Fruit fly (Drosophila melanogaster): Measurements from ENCODE around the gene CG9281.

CG9281 gene

DNA sequence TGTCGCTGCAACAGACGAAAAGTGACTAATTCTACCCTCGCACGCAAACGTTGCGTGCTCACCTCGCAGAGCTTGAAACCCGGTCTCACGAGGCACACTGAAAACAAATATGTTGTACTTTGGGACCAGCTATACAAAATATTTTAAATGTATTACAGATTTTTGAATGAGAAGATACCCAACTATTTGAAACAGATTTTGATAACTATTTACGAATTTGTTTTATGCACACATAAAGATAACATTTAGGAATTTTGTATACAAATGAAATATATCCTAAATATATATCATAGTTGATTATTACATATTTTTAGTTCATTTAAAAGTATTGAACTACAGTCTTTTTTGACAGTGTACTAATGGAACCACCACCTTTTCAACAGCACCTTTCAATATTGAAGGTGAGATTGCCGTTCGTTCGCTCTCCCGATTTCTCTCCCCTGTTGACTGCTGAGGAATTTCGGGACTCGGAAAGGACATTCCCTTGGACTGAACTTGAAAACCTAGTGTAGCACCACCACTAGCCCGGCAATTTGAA, 39.2 kb downstream of the CG9281 start, which contains the start of gene CG15646 (continued):
- TF ChIP-seq Sox102F (GFP tag; optimal IDR thresholded peaks at IDR 0.05) (peak; percentile 49), Sox14 (GFP tag; optimal IDR thresholded peaks at IDR 0.05) (peak; percentile 43), Gug (GFP tag; IDR thresholded peaks at IDR 0.05) (0 out of 2 replicates have a peak, but pooled peaks have one; percentile 23), Sox15 (GFP tag; optimal IDR thresholded peaks at IDR 0.05) (peak; percentile 56), CG6808 (GFP tag; optimal IDR thresholded peaks at IDR 0.05) (peak; percentile 80), CG34406 (GFP tag; optimal IDR thresholded peaks at IDR 0.05) (peak; percentile 81), Ets96B (tag; optimal IDR thresholded peaks at IDR 0.05) (peak; percentile 78), vri (GFP tag; optimal IDR thresholded peaks at IDR 0.05) (peak; percentile 32), salr (GFP tag; optimal IDR thresholded peaks at IDR 0.05) (peak in 1 of 2 experiments; percentile 67), fkh (GFP tag; optimal IDR thresholded peaks at IDR 0.05) (no peak), CG16779 (tag; optimal IDR thresholded peaks at IDR 0.05) (peak; percentile 56), CG31627 (GFP tag; optimal IDR thresholded peaks at IDR 0.05) (peak; percentile 39), cyc (GFP tag; optimal IDR thresholded peaks at IDR 0.05) (peak; percentile 60), CG8632 (GFP tag; optimal IDR thresholded peaks at IDR 0.05) (peak; percentile 75), CG6854 (GFP tag; optimal IDR thresholded peaks at IDR 0.05) (peak; percentile 59), achi (GFP tag; optimal IDR thresholded peaks at IDR 0.05) (peak; percentile 74), lz (GFP tag; optimal IDR thresholded peaks at IDR 0.05) (peak; percentile 64), OdsH (GFP tag; optimal IDR thresholded peaks at IDR 0.05) (peak; percentile 78), CG11902 (GFP tag; optimal IDR thresholded peaks at IDR 0.05) (peak; percentile 53)

dm6 chrX:15662285-15662684, 48.1 kb downstream of the CG9281 start, which contains the start of gene CG8119:
CG8119 (plus strand) TSS chrX:15662585.
- TF ChIP-seq eg (GFP tag; IDR thresholded peaks at IDR 0.05) (no peak), Eip75B (GFP tag; optimal IDR thresholded peaks at IDR 0.05) (no peak), CG15336 (GFP tag; IDR thresholded peaks at IDR 0.05) (no peak), CG8119 (GFP tag; IDR thresholded peaks at IDR 0.05) (no peak), CG6792 (GFP tag; optimal IDR thresholded peaks at IDR 0.05) (no peak), CG6276 (GFP tag; optimal IDR thresholded peaks at IDR 0.05) (no peak), Ets21C (GFP tag; optimal IDR thresholded peaks at IDR 0.05) (no peak), Eip78C (GFP tag) (no peak), CG3032 (tag; optimal IDR thresholded peaks at IDR 0.05) (no peak), acj6 (GFP tag; optimal IDR thresholded peaks at IDR 0.05) (no peak), achi (GFP tag; optimal IDR thresholded peaks at IDR 0.05) (no peak), vri (GFP tag; optimal IDR thresholded peaks at IDR 0.05) (no peak), dsx (GFP tag; optimal IDR thresholded peaks at IDR 0.05; ENCODE audit: poor library complexity, severe bottlenecking) (no peak), svp (GFP tag) (no peak), CG16779 (tag; optimal IDR thresholded peaks at IDR 0.05) (no peak), CG11762 (GFP tag; optimal IDR thresholded peaks at IDR 0.05; ENCODE audit: insufficient read depth) (no peak), CG6808 (GFP tag; optimal IDR thresholded peaks at IDR 0.05) (no peak), CG1621 (tag; optimal IDR thresholded peaks at IDR 0.05) (no peak), CG31627 (GFP tag; optimal IDR thresholded peaks at IDR 0.05) (no peak), fkh (GFP tag; optimal IDR thresholded peaks at IDR 0.05) (no peak)
